Worm (Caenorhabditis elegans): ENCODE data around the gene T14G12.6.

The T14G12.6 gene

DNA sequence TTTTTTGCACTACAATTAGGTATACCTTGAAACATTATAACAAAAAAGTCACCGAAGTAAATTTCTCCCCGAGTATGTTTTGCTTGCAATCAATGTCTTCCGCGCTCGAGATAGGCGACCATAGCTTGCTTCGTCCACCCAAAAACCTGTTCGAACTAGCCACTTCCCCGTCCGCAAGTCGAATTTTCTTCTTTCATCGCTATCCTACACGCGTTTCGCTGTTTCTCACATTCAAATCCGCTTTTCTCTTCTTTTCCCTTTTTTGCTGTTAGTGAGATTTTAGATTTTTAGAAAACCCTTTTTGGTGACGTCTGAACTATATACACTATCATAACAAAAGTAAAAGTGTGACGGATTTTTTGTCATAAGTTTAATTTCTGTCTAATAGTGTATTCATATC is 14.0 kb upstream of the T14G12.6 start:
- TF ChIP-seq nhr-237 (tag; optimal IDR thresholded peaks at IDR 0.05) (no peak), nhr-11 (tag; optimal IDR thresholded peaks at IDR 0.05) (no peak), attf-4 (tag; optimal IDR thresholded peaks at IDR 0.05) (no peak), spr-3 (GFP tag; optimal IDR thresholded peaks at IDR 0.05) (no peak), mxl-3 (GFP tag; optimal IDR thresholded peaks at IDR 0.05) (peak; percentile 5), nhr-77 (tag; optimal IDR thresholded peaks at IDR 0.05) (no peak), pha-4 (GFP tag; IDR thresholded peaks at IDR 0.05) (no peak), pha-4 (tag; optimal IDR thresholded peaks at IDR 0.05) (no peak), hlh-11 (tag; optimal IDR thresholded peaks at IDR 0.05) (peak; percentile 14), aha-1 (tag) (peak; percentile 4), spr-1 (tag; optimal IDR thresholded peaks at IDR 0.05) (no peak), php-3 (GFP tag; IDR thresholded peaks at IDR 0.05) (no peak), zip-11 (GFP tag; IDR thresholded peaks at IDR 0.05) (no peak), unc-62 (GFP tag; optimal IDR thresholded peaks at IDR 0.05 in 1 of 2) (peak in 1 of 2 experiments; percentile 95), unc-62 (tag; optimal IDR thresholded peaks at IDR 0.05) (no peak), nhr-28 (tag; optimal IDR thresholded peaks at IDR 0.05) (peak; percentile 7), T20F7.1 (GFP tag; optimal IDR thresholded peaks at IDR 0.05) (no peak), set-16 (GFP tag; IDR thresholded peaks at IDR 0.05) (no peak), zip-2 (tag; optimal IDR thresholded peaks at IDR 0.05) (no peak), egl-27 (tag; optimal IDR thresholded peaks at IDR 0.05) (no peak), zfp-3 (GFP tag; conservative IDR thresholded peaks at IDR 0.05) (no peak), saeg-2 (GFP tag; IDR thresholded peaks at IDR 0.05) (no peak), nhr-25 (tag; optimal IDR thresholded peaks at IDR 0.05; ENCODE audit: borderline replicate concordance, insufficient read depth) (no peak), mep-1 (tag; optimal IDR thresholded peaks at IDR 0.05) (no peak), lin-15B (tag; optimal IDR thresholded peaks at IDR 0.05) (no peak), Y75B8A.6 (GFP tag; IDR thresholded peaks at IDR 0.05) (no peak), ces-1 (GFP tag; optimal IDR thresholded peaks at IDR 0.05) (no peak), cey-2 (tag; optimal IDR thresholded peaks at IDR 0.05; ENCODE audit: borderline replicate concordance, insufficient read depth) (no peak), dmd-9 (GFP tag; IDR thresholded peaks at IDR 0.05) (no peak), arid-1 (GFP tag; conservative IDR thresholded peaks at IDR 0.05) (no peak)

DNA sequence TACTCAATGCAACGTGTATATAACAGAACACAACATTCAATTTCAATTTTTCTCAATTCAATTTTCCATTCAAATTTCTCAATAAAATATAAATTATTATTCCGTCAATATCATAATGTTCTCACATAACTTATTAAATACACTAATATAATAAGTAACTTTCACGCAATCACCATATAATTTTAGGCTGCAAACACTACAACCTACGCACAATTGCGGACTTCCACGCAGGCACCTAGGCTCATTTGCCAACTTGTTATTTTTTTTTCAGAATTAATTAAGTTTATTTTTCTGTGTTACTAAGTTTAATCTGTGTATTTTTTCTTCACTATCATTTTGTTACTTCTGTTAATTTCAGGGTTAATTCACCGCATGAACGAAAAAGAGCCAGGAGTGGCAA is 13.2 kb upstream of the T14G12.6 start, which contains the start of gene F47B7.2:
Gene F47B7.2 (plus strand): TSS at position 358 of the 400 bp plus-strand sequence.
- TF ChIP-seq rbr-2 (tag; optimal IDR thresholded peaks at IDR 0.05) (peak; percentile 10), vab-7 (GFP tag; IDR thresholded peaks at IDR 0.05) (no peak), mes-2 (tag; optimal IDR thresholded peaks at IDR 0.05; ENCODE audit: poor library complexity, severe bottlenecking) (peak; percentile 40), ces-1 (GFP tag; optimal IDR thresholded peaks at IDR 0.05) (peak; percentile 31), zip-2 (tag; optimal IDR thresholded peaks at IDR 0.05) (no peak), pqm-1 (tag; optimal IDR thresholded peaks at IDR 0.05) (no peak), nhr-28 (tag; optimal IDR thresholded peaks at IDR 0.05) (no peak)

DNA sequence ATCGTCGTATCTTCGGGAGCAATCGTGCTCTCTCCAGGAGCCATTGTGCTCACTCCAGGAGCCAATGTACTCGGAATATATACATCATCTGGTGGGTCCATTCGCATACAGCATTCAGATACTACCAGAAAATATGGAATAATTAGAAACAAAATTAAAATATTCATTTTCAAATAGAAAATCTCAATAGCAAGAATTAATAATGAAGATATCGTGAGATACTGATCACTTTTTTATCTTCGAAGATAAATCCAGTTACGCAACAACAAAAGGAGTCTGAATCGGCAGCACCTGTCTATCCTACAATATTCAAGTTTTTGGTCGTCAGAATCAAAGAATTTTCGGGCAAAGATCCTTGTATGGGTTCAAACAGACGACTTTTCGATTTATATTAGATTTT is 9.5 kb upstream of the T14G12.6 start, which contains the start of gene F47B7.5:
Gene F47B7.5 (minus strand): TSS at position 101 of the 400 bp plus-strand sequence.
- TF ChIP-seq skn-1 (tag; optimal IDR thresholded peaks at IDR 0.05), result no peak
- no peak for TF ChIP-seq fos-1 (tag; optimal IDR thresholded peaks at IDR 0.05)
- no peak for TF ChIP-seq arid-1 (GFP tag; conservative IDR thresholded peaks at IDR 0.05)
- TF ChIP-seq F44E2.7 (GFP tag; IDR thresholded peaks at IDR 0.05), result no peak
- no peak for TF ChIP-seq ZK337.2 (GFP tag; IDR thresholded peaks at IDR 0.05)
- no peak for TF ChIP-seq Y75B8A.6 (GFP tag; IDR thresholded peaks at IDR 0.05)
- TF ChIP-seq madf-5 (GFP tag; IDR thresholded peaks at IDR 0.05), result no peak

Data from whole organism, L4 larva.